Fruit fly (Drosophila melanogaster): Measurements from ENCODE around the gene Gr93d.

DNA sequence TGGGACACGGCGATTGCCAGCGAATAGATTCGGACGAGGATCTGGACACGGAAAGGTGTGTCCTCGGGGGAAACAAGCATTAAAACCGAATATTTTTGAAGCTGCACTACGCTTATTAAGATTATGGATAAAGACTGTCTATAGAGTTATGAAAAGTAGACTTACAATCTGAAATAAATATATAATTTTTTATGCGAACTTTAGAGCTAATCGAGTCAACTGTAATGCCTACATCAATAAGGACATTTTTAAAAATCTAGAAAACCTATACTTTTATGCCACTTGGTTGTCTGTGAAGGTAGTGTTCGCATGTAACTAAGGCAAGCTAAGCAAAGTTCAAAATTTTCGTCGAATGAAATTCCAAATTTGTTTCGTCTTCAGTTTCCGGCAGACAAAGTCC is 27.0 kb upstream of the Gr93d start, which contains the start of gene CG31178:
- no peak for TF ChIP-seq Hr96 (GFP tag; optimal IDR thresholded peaks at IDR 0.05)
- no peak for TF ChIP-seq CG14711 (tag; optimal IDR thresholded peaks at IDR 0.05)
- no peak for TF ChIP-seq CG33017 (tag; optimal IDR thresholded peaks at IDR 0.05)
- no peak for TF ChIP-seq CG7101 (tag; optimal IDR thresholded peaks at IDR 0.05)
- TF ChIP-seq CG1620 (GFP tag; optimal IDR thresholded peaks at IDR 0.05), result no peak
- no peak for TF ChIP-seq CG7045 (GFP tag; optimal IDR thresholded peaks at IDR 0.05)
- no peak for TF ChIP-seq Crg-1 (GFP tag; optimal IDR thresholded peaks at IDR 0.05)
- no peak for TF ChIP-seq cic (GFP tag; optimal IDR thresholded peaks at IDR 0.05)
- no peak for TF ChIP-seq Clk (GFP tag; optimal IDR thresholded peaks at IDR 0.05)
- no peak for TF ChIP-seq CG5204 (GFP tag; optimal IDR thresholded peaks at IDR 0.05)
- peak; percentile 34 for TF ChIP-seq kay (GFP tag; ENCODE audit: borderline replicate concordance)

Measured in whole organism, adult.